Fruit fly (Drosophila melanogaster) whole organism, wandering third instar larva: ENCODE data around the gene nero.

Experiments
- Abd-B ChIP-seq: fragments of >200 bp; optimal IDR thresholded peaks from 2 replicates; lab custom pipeline; 2017; ENCODE audit warnings: missing biosample characterization, missing genetic modification characterization
- CG32264 ChIP-seq: fragments of 200-800 bp; sonication (Bioruptor generic); optimal IDR thresholded peaks from 2 replicates; lab custom pipeline; 2016; ENCODE audit warnings: missing biosample characterization, missing genetic modification characterization
- CG9705 ChIP-seq: fragments of 200-800 bp; sonication (Bioruptor generic); optimal IDR thresholded peaks from 2 replicates; lab custom pipeline; 2018; ENCODE audit warnings: missing biosample characterization, mild to moderate bottlenecking, missing genetic modification characterization
- CrebA ChIP-seq: fragments of 200-800 bp; sonication (Bioruptor generic); optimal IDR thresholded peaks from 2 replicates; lab custom pipeline; 2016; ENCODE audit warnings: missing biosample characterization, mild to moderate bottlenecking, missing genetic modification characterization, borderline replicate concordance
- Dfd ChIP-seq: fragments of >200 bp; optimal IDR thresholded peaks from 2 replicates; lab custom pipeline; 2017; ENCODE audit warnings: missing biosample characterization, missing genetic modification characterization
- Dif ChIP-seq: fragments of 200-275, 200-300 bp; sonication (Bioruptor generic); optimal IDR thresholded peaks from 2 replicates; lab custom pipeline; 2018; ENCODE audit warnings: missing biosample characterization, missing genetic modification characterization; ENCODE audit not compliant: partially characterized antibody
- GATAd ChIP-seq: sonication (Bioruptor generic); optimal IDR thresholded peaks from 2 replicates; lab custom pipeline; 2016; ENCODE audit warnings: missing biosample characterization, missing genetic modification characterization
- HLH106 ChIP-seq: fragments of 200-800 bp; optimal IDR thresholded peaks from 3 replicates; lab custom pipeline; 2019; ENCODE audit warnings: missing biosample characterization, mild to moderate bottlenecking, missing genetic modification characterization, moderate library complexity
- Hr78 ChIP-seq: fragments of >200 bp; optimal IDR thresholded peaks from 2 replicates; lab custom pipeline; 2017; ENCODE audit warnings: missing biosample characterization, missing genetic modification characterization
- Hr83 ChIP-seq: fragments of 200-300 bp; sonication (Bioruptor generic); optimal IDR thresholded peaks from 2 replicates; lab custom pipeline; 2016; ENCODE audit warnings: missing biosample characterization, mild to moderate bottlenecking, missing genetic modification characterization, moderate library complexity; ENCODE audit not compliant: poor library complexity, severe bottlenecking
- Jra ChIP-seq: sonication (Bioruptor generic); optimal IDR thresholded peaks from 2 replicates; lab custom pipeline; 2016; ENCODE audit warnings: missing biosample characterization, missing genetic modification characterization
- Mio ChIP-seq: sonication (Bioruptor generic); optimal IDR thresholded peaks from 2 replicates; lab custom pipeline; 2016; ENCODE audit warnings: missing biosample characterization, missing genetic modification characterization
- Myc ChIP-seq: fragments of >200 bp; optimal IDR thresholded peaks from 2 replicates; lab custom pipeline; 2017
- N ChIP-seq: fragments of >200 bp; optimal IDR thresholded peaks from 2 replicates; lab custom pipeline; 2018; ENCODE audit warnings: missing biosample characterization, missing external identifiers, missing genetic modification characterization
- OdsH ChIP-seq: fragments of 200-800 bp; sonication (Bioruptor generic); optimal IDR thresholded peaks from 2 replicates; lab custom pipeline; 2016; ENCODE audit warnings: missing biosample characterization, mild to moderate bottlenecking, missing genetic modification characterization
- Rel ChIP-seq, 2 experiments: fragments of 200-800 bp; sonication (Bioruptor generic) in 1 of 2; optimal IDR thresholded peaks; 2 replicates in 1 of 2; 3 replicates in 1 of 2; lab custom pipeline; 2016 to 2019; ENCODE audit warnings: mild to moderate bottlenecking in 2 of 2, missing biosample characterization in 2 of 2, missing genetic modification characterization in 2 of 2, moderate library complexity in 1 of 2
- Sp1 ChIP-seq: fragments of 200-800 bp; sonication (Bioruptor generic); optimal IDR thresholded peaks from 3 replicates; lab custom pipeline; 2019; ENCODE audit warnings: missing biosample characterization, mild to moderate bottlenecking, missing genetic modification characterization, moderate library complexity
- Vsx2 ChIP-seq: fragments of 200-300, 225-300 bp; sonication (Bioruptor generic); optimal IDR thresholded peaks from 2 replicates; lab custom pipeline; 2018; ENCODE audit warnings: missing biosample characterization, missing genetic modification characterization; ENCODE audit not compliant: partially characterized antibody
- br ChIP-seq: fragments of 200-800 bp; sonication (Bioruptor generic); optimal IDR thresholded peaks from 2 replicates; lab custom pipeline; 2016; ENCODE audit warnings: missing biosample characterization, missing genetic modification characterization
- brk ChIP-seq: fragments of 200-800 bp; sonication (Bioruptor generic); optimal IDR thresholded peaks from 2 replicates; lab custom pipeline; 2016; ENCODE audit warnings: missing biosample characterization, mild to moderate bottlenecking, missing genetic modification characterization
- dl ChIP-seq, 2 experiments: fragments of 175-275, 200-275 bp in 1 of 2; fragments of 200-275 bp in 1 of 2; sonication (Bioruptor generic); optimal IDR thresholded peaks; lab custom pipeline; 2018; ENCODE audit warnings: mild to moderate bottlenecking in 2 of 2, missing biosample characterization in 2 of 2, missing genetic modification characterization in 2 of 2, moderate library complexity in 2 of 2; ENCODE audit not compliant: partially characterized antibody in 2 of 2, insufficient read depth in 1 of 2
- dmrt93B ChIP-seq: fragments of 200-800 bp; sonication (Bioruptor generic); optimal IDR thresholded peaks from 2 replicates; lab custom pipeline; 2018; ENCODE audit warnings: missing biosample characterization, mild to moderate bottlenecking, missing genetic modification characterization
- dsf ChIP-seq: sonication (Bioruptor generic); optimal IDR thresholded peaks from 2 replicates; lab custom pipeline; 2016; ENCODE audit warnings: missing biosample characterization, missing genetic modification characterization, borderline replicate concordance
- ey ChIP-seq: fragments of 200-800 bp; sonication (Bioruptor generic); optimal IDR thresholded peaks from 2 replicates; lab custom pipeline; 2016; ENCODE audit warnings: missing biosample characterization, missing genetic modification characterization
- foxo ChIP-seq, 2 experiments: fragments of 200-800 bp; sonication (Bioruptor generic); optimal IDR thresholded peaks; 2 replicates in 1 of 2; 3 replicates in 1 of 2; lab custom pipeline; 2016 to 2017; ENCODE audit warnings: missing biosample characterization in 2 of 2, missing genetic modification characterization in 2 of 2
- fru ChIP-seq: fragments of 200-800 bp; sonication (Bioruptor generic); optimal IDR thresholded peaks from 3 replicates; lab custom pipeline; 2016; ENCODE audit warnings: missing biosample characterization, mild to moderate bottlenecking, missing genetic modification characterization
- h ChIP-seq: fragments of 200-800 bp; sonication (Bioruptor generic); optimal IDR thresholded peaks from 3 replicates; lab custom pipeline; 2016; ENCODE audit warnings: missing biosample characterization, mild to moderate bottlenecking, missing genetic modification characterization
- lola ChIP-seq: fragments of >200 bp; optimal IDR thresholded peaks from 2 replicates; lab custom pipeline; 2017; ENCODE audit warnings: missing biosample characterization, missing genetic modification characterization
- pan ChIP-seq: fragments of >200 bp; optimal IDR thresholded peaks from 2 replicates; lab custom pipeline; 2017
- psq ChIP-seq: fragments of 200-800 bp; sonication (Bioruptor generic); optimal IDR thresholded peaks from 3 replicates; lab custom pipeline; 2017; ENCODE audit warnings: missing biosample characterization, mild to moderate bottlenecking, missing genetic modification characterization, moderate library complexity
- rgr ChIP-seq: fragments of 200-800 bp; sonication (Bioruptor generic); optimal IDR thresholded peaks from 3 replicates; lab custom pipeline; 2016; ENCODE audit warnings: missing biosample characterization, mild to moderate bottlenecking, missing genetic modification characterization
- sage ChIP-seq: fragments of 200-800 bp; sonication (Bioruptor generic); optimal IDR thresholded peaks from 2 replicates; lab custom pipeline; 2016; ENCODE audit warnings: missing biosample characterization, mild to moderate bottlenecking, missing genetic modification characterization
- sv ChIP-seq: fragments of 200-800 bp; sonication (Bioruptor generic); optimal IDR thresholded peaks from 3 replicates; lab custom pipeline; 2016; ENCODE audit warnings: missing biosample characterization, missing genetic modification characterization
- usp ChIP-seq: fragments of >200 bp; optimal IDR thresholded peaks from 2 replicates; lab custom pipeline; 2017; ENCODE audit warnings: missing biosample characterization, missing genetic modification characterization
- woc ChIP-seq: sonication (Bioruptor generic); optimal IDR thresholded peaks from 2 replicates; lab custom pipeline; 2016; ENCODE audit warnings: missing biosample characterization, mild to moderate bottlenecking, missing genetic modification characterization

The nero gene

DNA sequence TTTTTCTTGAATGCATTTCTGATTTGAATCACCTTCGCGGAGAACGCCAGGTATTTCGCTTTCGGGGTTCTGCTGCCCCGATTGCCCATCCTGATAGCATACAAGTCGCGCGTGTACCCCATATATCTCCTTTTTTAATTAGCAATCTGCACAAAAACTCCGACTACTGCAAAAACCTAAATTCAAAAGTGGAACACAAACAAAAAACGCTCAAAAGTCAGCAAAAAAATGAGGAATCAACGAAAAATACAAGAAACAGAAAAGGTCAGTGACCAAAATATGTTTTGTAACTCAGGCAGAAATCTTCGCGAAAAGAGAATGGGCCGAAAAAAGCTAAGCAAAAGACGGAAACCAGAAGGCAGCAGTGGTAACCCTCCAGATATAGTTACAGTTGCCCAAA lies 31.1 kb downstream of the nero start:
- TF ChIP-seq foxo (GFP tag; optimal IDR thresholded peaks at IDR 0.05; lab: Kevin White, UChicago) = no peak
- TF ChIP-seq pan = no peak
- TF ChIP-seq br (GFP tag; lab: Kevin White, UChicago) = no peak
- TF ChIP-seq CG9705 (GFP tag; lab: Kevin White, UChicago) = no peak
- TF ChIP-seq Hr78 (GFP tag; lab: Kevin White, UChicago) = no peak
- no peak for TF ChIP-seq Jra (GFP tag; lab: Kevin White, UChicago)
- no peak for TF ChIP-seq Hr83 (GFP tag; lab: Kevin White, UChicago)
- TF ChIP-seq, all 38 proteins: peak for 0

DNA sequence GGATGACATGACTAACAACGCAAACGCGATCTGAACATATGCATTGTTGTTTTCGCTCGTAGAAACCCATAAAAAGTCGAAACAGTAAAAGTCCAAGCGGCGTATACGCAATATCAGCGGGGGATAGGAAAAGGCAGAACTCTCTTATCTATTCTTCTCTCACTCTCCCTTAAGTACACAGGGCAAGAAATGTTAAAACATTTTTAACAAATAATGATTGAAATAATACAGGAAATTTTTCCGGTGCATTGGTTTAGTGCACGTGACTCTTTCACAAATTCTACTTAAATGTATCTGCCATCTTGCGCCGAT lies 31.7 kb downstream of the nero start:
- TF ChIP-seq h = peak; percentile 9
- TF ChIP-seq Hr83 (GFP tag; lab: Kevin White, UChicago) = no peak
- TF ChIP-seq Rel (GFP tag; optimal IDR thresholded peaks at IDR 0.05; lab: Kevin White, UChicago) = no peak
- no peak for TF ChIP-seq Rel (tag; optimal IDR thresholded peaks at IDR 0.05; lab: Kevin White, UChicago)
- peak; percentile 17 for TF ChIP-seq fru (GFP tag; lab: Kevin White, UChicago)
- no peak for TF ChIP-seq Vsx2 (GFP tag; lab: Kevin White, UChicago)
- no peak for TF ChIP-seq Hr78 (GFP tag; lab: Kevin White, UChicago)
- TF ChIP-seq, all 38 proteins: peak for 2

DNA sequence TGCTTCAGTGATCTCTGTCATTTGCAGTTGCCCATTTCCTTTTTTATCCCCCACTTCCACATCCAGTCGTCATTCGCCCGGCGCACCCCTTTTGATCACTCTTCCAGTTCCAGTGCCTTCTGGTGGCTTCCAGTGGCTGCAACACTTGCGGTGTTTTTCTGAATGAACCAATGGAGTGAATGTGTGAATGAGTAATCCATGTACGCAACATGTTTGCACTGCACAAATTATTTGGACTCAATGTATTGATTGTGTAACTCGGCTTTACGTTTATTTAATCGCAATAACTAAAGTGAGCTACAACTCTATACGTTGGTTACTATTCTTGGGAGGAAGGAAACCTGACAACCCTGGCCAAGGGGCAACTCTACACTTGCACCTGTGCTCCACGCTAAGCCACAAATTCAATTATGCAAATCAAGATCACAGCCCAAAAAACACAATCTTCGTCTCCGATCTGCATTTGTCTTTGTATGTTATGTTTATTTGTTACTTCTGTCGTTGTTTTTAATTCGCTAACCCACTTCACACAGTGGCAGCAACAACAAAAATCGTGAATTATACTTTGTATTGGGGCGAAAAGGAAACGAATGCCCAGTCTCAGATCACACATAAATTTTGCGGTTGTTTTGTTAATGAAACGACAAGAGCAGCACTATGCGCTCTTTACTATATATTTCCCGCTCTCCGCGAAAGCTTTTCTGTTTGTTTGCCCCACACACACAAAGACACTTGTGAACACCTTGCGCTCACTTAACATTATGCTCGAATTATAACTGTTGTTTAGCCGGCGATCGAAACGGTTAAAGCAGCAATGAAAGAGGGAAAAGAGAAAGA lies 32.3 kb downstream of the nero start:
- no peak for TF ChIP-seq br (GFP tag; lab: Kevin White, UChicago)
- TF ChIP-seq Mio (GFP tag; lab: Kevin White, UChicago) = no peak
- TF ChIP-seq dl (GFP tag; optimal IDR thresholded peaks at IDR 0.05; lab: Kevin White, UChicago; ENCODE audit: insufficient read depth in 1 of 2, partially characterized antibody in 2 of 2) = no peak
- TF ChIP-seq foxo (GFP tag; optimal IDR thresholded peaks at IDR 0.05; lab: Kevin White, UChicago) = no peak
- TF ChIP-seq h = no peak
- no peak for TF ChIP-seq rgr (GFP tag; lab: Kevin White, UChicago)
- no peak for TF ChIP-seq HLH106 (tag; lab: Kevin White, UChicago)
- no peak for TF ChIP-seq woc
- no peak for TF ChIP-seq Dfd (GFP tag; lab: Kevin White, UChicago)
- TF ChIP-seq CG32264 = no peak
- no peak for TF ChIP-seq N (GFP tag; lab: Kevin White, UChicago)
- TF ChIP-seq Vsx2 (GFP tag; lab: Kevin White, UChicago) = no peak
- no peak for TF ChIP-seq psq
- no peak for TF ChIP-seq OdsH (GFP tag; lab: Kevin White, UChicago)
- TF ChIP-seq Dif = no peak
- TF ChIP-seq lola (GFP tag; lab: Kevin White, UChicago) = no peak
- no peak for TF ChIP-seq CrebA (GFP tag; lab: Kevin White, UChicago)
- no peak for TF ChIP-seq dmrt93B (GFP tag; lab: Kevin White, UChicago)

- TF ChIP-seq sage (GFP tag; lab: Kevin White, UChicago) (no peak), foxo (GFP tag; optimal IDR thresholded peaks at IDR 0.05; lab: Kevin White, UChicago) (peak in 1 of 2 experiments; percentile 46), Dfd (GFP tag; lab: Kevin White, UChicago) (no peak), ey (GFP tag; lab: Kevin White, UChicago) (no peak), N (GFP tag; lab: Kevin White, UChicago) (no peak), OdsH (GFP tag; lab: Kevin White, UChicago) (no peak), pan (no peak), CG9705 (GFP tag; lab: Kevin White, UChicago) (no peak), usp (GFP tag; lab: Kevin White, UChicago) (no peak), woc (no peak), Dif (peak; percentile 92), dl (GFP tag; optimal IDR thresholded peaks at IDR 0.05; lab: Kevin White, UChicago; ENCODE audit: insufficient read depth in 1 of 2, partially characterized antibody in 2 of 2) (peak; percentile 89 to 96), HLH106 (tag; lab: Kevin White, UChicago) (peak; percentile 4), dmrt93B (GFP tag; lab: Kevin White, UChicago) (no peak), brk (GFP tag; lab: Kevin White, UChicago) (no peak), lola (GFP tag; lab: Kevin White, UChicago) (no peak), Abd-B (GFP tag; lab: Kevin White, UChicago) (no peak), Hr83 (GFP tag; lab: Kevin White, UChicago) (peak; percentile 25), Vsx2 (GFP tag; lab: Kevin White, UChicago) (peak; percentile 83), sv (GFP tag; lab: Kevin White, UChicago) (no peak), Rel (GFP tag; optimal IDR thresholded peaks at IDR 0.05; lab: Kevin White, UChicago) (peak; percentile 8), Rel (tag; optimal IDR thresholded peaks at IDR 0.05; lab: Kevin White, UChicago) (no peak), GATAd (GFP tag; lab: Kevin White, UChicago) (no peak), CrebA (GFP tag; lab: Kevin White, UChicago) (peak; percentile 65), Myc (lab: Kevin White, UChicago) (no peak), fru (GFP tag; lab: Kevin White, UChicago) (peak; percentile 63), Sp1 (GFP tag; lab: Kevin White, UChicago) (peak; percentile 5), Hr78 (GFP tag; lab: Kevin White, UChicago) (no peak), psq (peak; percentile 58), Jra (GFP tag; lab: Kevin White, UChicago) (peak; percentile 34), rgr (GFP tag; lab: Kevin White, UChicago) (peak; percentile 16), h (peak; percentile 64), dsf (GFP tag; lab: Kevin White, UChicago) (no peak)
These were observed 33.8 kb downstream of the nero start, which contains the start of gene ttk for dm6 chr3R:31713306-31714123. ttk (plus strand) TSS chr3R:31713867.
